Worm (Caenorhabditis elegans): ENCODE results near the gene C31H1.1.

ce11 chrIV:5751997-5752396 is 45.3 kb upstream of the C31H1.1 start:
- TF ChIP-seq elt-2 (tag; optimal IDR thresholded peaks at IDR 0.05) (no peak), elt-3 (tag; optimal IDR thresholded peaks at IDR 0.05) (no peak), nhr-77 (tag; optimal IDR thresholded peaks at IDR 0.05) (no peak), unc-62 (GFP tag; optimal IDR thresholded peaks at IDR 0.05) (no peak), pax-3 (tag; optimal IDR thresholded peaks at IDR 0.05) (no peak), tbx-2 (tag; optimal IDR thresholded peaks at IDR 0.05) (no peak), nhr-19 (GFP tag; conservative IDR thresholded peaks at IDR 0.05) (no peak), ama-1 (optimal IDR thresholded peaks at IDR 0.05) (no peak), nhr-237 (tag; optimal IDR thresholded peaks at IDR 0.05) (no peak), fos-1 (tag; optimal IDR thresholded peaks at IDR 0.05) (no peak), C16A3.4 (tag; optimal IDR thresholded peaks at IDR 0.05) (no peak)

All from whole organism, L1 larva.